Fruit fly (Drosophila melanogaster) whole organism, prepupa: ENCODE measurements around the gene knk.

Source experiments
- CG10631 ChIP-seq: fragments of 200-800 bp; sonication (Bioruptor generic); optimal IDR thresholded peaks from 2 replicates; lab custom pipeline; 2016; ENCODE audit warnings: missing biosample characterization, missing genetic modification characterization
- CG11294 ChIP-seq: fragments of 200-800 bp; sonication (Bioruptor generic); IDR thresholded peaks from 2 replicates; pipeline ENCODE4 v1.3.6; 2022; ENCODE audit warnings: missing biosample characterization, missing genetic modification characterization
- CG11762 ChIP-seq: fragments of 200-800 bp; sonication (Bioruptor generic); optimal IDR thresholded peaks from 3 replicates; lab custom pipeline; 2016; ENCODE audit warnings: missing biosample characterization, missing genetic modification characterization; ENCODE audit not compliant: insufficient read depth
- CG11902 ChIP-seq: fragments of 200-800 bp; sonication (Bioruptor generic); optimal IDR thresholded peaks from 3 replicates; lab custom pipeline; 2016; ENCODE audit warnings: missing biosample characterization, missing genetic modification characterization
- CG1621 ChIP-seq: fragments of 200-800 bp; sonication (Bioruptor generic); optimal IDR thresholded peaks from 3 replicates; lab custom pipeline; 2018; ENCODE audit warnings: missing biosample characterization, mild to moderate bottlenecking, missing genetic modification characterization
- CG31627 ChIP-seq: fragments of 200-800 bp; sonication (Bioruptor generic); optimal IDR thresholded peaks from 3 replicates; lab custom pipeline; 2016; ENCODE audit warnings: missing biosample characterization, missing genetic modification characterization
- CG32006 ChIP-seq: fragments of 200-800 bp; sonication (Bioruptor generic); optimal IDR thresholded peaks from 3 replicates; lab custom pipeline; 2017; ENCODE audit warnings: missing biosample characterization, mild to moderate bottlenecking, missing genetic modification characterization
- CG4318 ChIP-seq: fragments of 200-800 bp; sonication (Bioruptor generic); optimal IDR thresholded peaks from 3 replicates; lab custom pipeline; 2017; ENCODE audit warnings: missing biosample characterization, mild to moderate bottlenecking, missing genetic modification characterization
- CG6163 ChIP-seq: fragments of 200-800 bp; sonication (Bioruptor generic); IDR thresholded peaks from 3 replicates; pipeline ENCODE4 v1.3.6; 2022; ENCODE audit warnings: missing biosample characterization, missing genetic modification characterization
- CG6276 ChIP-seq: fragments of 200-800 bp; sonication (Bioruptor generic); optimal IDR thresholded peaks from 2 replicates; lab custom pipeline; 2017; ENCODE audit warnings: missing biosample characterization, mild to moderate bottlenecking, missing genetic modification characterization
- CG6792 ChIP-seq: fragments of 200-800 bp; sonication (Bioruptor generic); optimal IDR thresholded peaks from 3 replicates; lab custom pipeline; 2016; ENCODE audit warnings: missing biosample characterization, missing genetic modification characterization
- CG6808 ChIP-seq: fragments of 200-800 bp; sonication (Bioruptor generic); optimal IDR thresholded peaks from 3 replicates; lab custom pipeline; 2017; ENCODE audit warnings: missing biosample characterization, missing genetic modification characterization, mild to moderate bottlenecking, moderate library complexity, missing genetic modification reagents
- CG6854 ChIP-seq: fragments of 200-800 bp; sonication (Bioruptor generic); optimal IDR thresholded peaks from 2 replicates; lab custom pipeline; 2017; ENCODE audit warnings: missing biosample characterization, mild to moderate bottlenecking, missing genetic modification characterization
- CG8319 ChIP-seq: fragments of 200-800 bp; sonication (Bioruptor generic); optimal IDR thresholded peaks from 3 replicates; lab custom pipeline; 2016; ENCODE audit warnings: missing biosample characterization, missing genetic modification characterization
- CG8632 ChIP-seq: fragments of 200-800 bp; sonication (Bioruptor generic); optimal IDR thresholded peaks from 3 replicates; lab custom pipeline; 2016; ENCODE audit warnings: missing biosample characterization, missing genetic modification characterization
- CG9139 ChIP-seq: fragments of 200-800 bp; sonication (Bioruptor generic); optimal IDR thresholded peaks from 3 replicates; lab custom pipeline; 2017; ENCODE audit warnings: missing biosample characterization, mild to moderate bottlenecking, missing genetic modification characterization
- Eip75B ChIP-seq: fragments of 200-800 bp; sonication (Bioruptor generic); optimal IDR thresholded peaks from 3 replicates; lab custom pipeline; 2016; ENCODE audit warnings: missing biosample characterization, missing genetic modification characterization
- Eip78C ChIP-seq: fragments of 200-800 bp; sonication (Bioruptor generic); peaks from one replicate; lab custom pipeline; 2016; ENCODE audit warnings: missing biosample characterization, missing genetic modification characterization
- Eip93F ChIP-seq: fragments of 200-800 bp; sonication (Bioruptor generic); optimal IDR thresholded peaks from 2 replicates; lab custom pipeline; 2016; ENCODE audit warnings: missing biosample characterization, mild to moderate bottlenecking, missing genetic modification characterization
- Gug ChIP-seq: fragments of 200-800 bp; sonication (Bioruptor generic); IDR thresholded peaks from 2 replicates; pipeline ENCODE4 v1.3.6; 2022; ENCODE audit warnings: missing biosample characterization, missing genetic modification characterization
- Hr38 ChIP-seq: sonication (Bioruptor generic); optimal IDR thresholded peaks from 2 replicates; lab custom pipeline; 2016; ENCODE audit warnings: missing biosample characterization, missing genetic modification characterization
- Hr39 ChIP-seq: fragments of 200-800 bp; sonication (Bioruptor generic); optimal IDR thresholded peaks from 2 replicates; lab custom pipeline; 2016; ENCODE audit warnings: missing biosample characterization, missing genetic modification characterization
- Hr4 ChIP-seq: fragments of 200-800 bp; sonication (Bioruptor generic); optimal IDR thresholded peaks from 3 replicates; lab custom pipeline; 2016; ENCODE audit warnings: missing biosample characterization, missing genetic modification characterization
- Lpt ChIP-seq: fragments of 200-800 bp; sonication (Bioruptor generic); optimal IDR thresholded peaks from 3 replicates; lab custom pipeline; 2016; ENCODE audit warnings: missing biosample characterization, missing genetic modification characterization
- Met ChIP-seq: fragments of 200-800 bp; sonication (Bioruptor generic); optimal IDR thresholded peaks from 3 replicates; lab custom pipeline; 2016; ENCODE audit warnings: missing biosample characterization, missing genetic modification characterization
- OdsH ChIP-seq: fragments of 200-800 bp; sonication (Bioruptor generic); optimal IDR thresholded peaks from 3 replicates; lab custom pipeline; 2016; ENCODE audit warnings: missing biosample characterization, missing genetic modification characterization
- Sox102F ChIP-seq: fragments of 200-800 bp; sonication (Bioruptor generic); optimal IDR thresholded peaks from 2 replicates; lab custom pipeline; 2016; ENCODE audit warnings: missing biosample characterization, mild to moderate bottlenecking, missing genetic modification characterization
- Sox15 ChIP-seq: fragments of 200-800 bp; sonication (Bioruptor generic); optimal IDR thresholded peaks from 3 replicates; lab custom pipeline; 2016; ENCODE audit warnings: missing biosample characterization, missing genetic modification characterization
- achi ChIP-seq: fragments of 200-800 bp; sonication (Bioruptor generic); optimal IDR thresholded peaks from 3 replicates; lab custom pipeline; 2016; ENCODE audit warnings: missing biosample characterization, missing genetic modification characterization
- acj6 ChIP-seq: fragments of 200-800 bp; sonication (Bioruptor generic); optimal IDR thresholded peaks from 3 replicates; lab custom pipeline; 2016; ENCODE audit warnings: missing biosample characterization, missing genetic modification characterization
- dac ChIP-seq: fragments of 200-800 bp; sonication (Bioruptor generic); optimal IDR thresholded peaks from 2 replicates; lab custom pipeline; 2017; ENCODE audit warnings: missing biosample characterization, mild to moderate bottlenecking, missing genetic modification characterization
- dsx ChIP-seq: fragments of 200-800 bp; optimal IDR thresholded peaks from 3 replicates; lab custom pipeline; 2019; ENCODE audit warnings: missing biosample characterization, mild to moderate bottlenecking, missing genetic modification characterization, moderate library complexity; ENCODE audit not compliant: poor library complexity, severe bottlenecking
- eg ChIP-seq: fragments of 200-800 bp; sonication (Bioruptor generic); IDR thresholded peaks from 3 replicates; pipeline ENCODE4 v1.3.6; 2022; ENCODE audit warnings: missing biosample characterization, missing genetic modification characterization
- esn ChIP-seq: fragments of 200-800 bp; sonication (Bioruptor generic); optimal IDR thresholded peaks from 2 replicates; lab custom pipeline; 2016; ENCODE audit warnings: missing biosample characterization, mild to moderate bottlenecking, missing genetic modification characterization, moderate library complexity
- fd59A ChIP-seq: fragments of 200-800 bp; sonication (Bioruptor generic); optimal IDR thresholded peaks from 2 replicates; lab custom pipeline; 2017; ENCODE audit warnings: missing biosample characterization, mild to moderate bottlenecking, missing genetic modification characterization, missing genetic modification reagents
- fd85E ChIP-seq: fragments of 200-800 bp; sonication (Bioruptor generic); optimal IDR thresholded peaks from 3 replicates; lab custom pipeline; 2016; ENCODE audit warnings: missing biosample characterization, missing genetic modification characterization
- fkh ChIP-seq: fragments of 200-800 bp; sonication (Bioruptor generic); optimal IDR thresholded peaks from 3 replicates; lab custom pipeline; 2017; ENCODE audit warnings: missing biosample characterization, mild to moderate bottlenecking, missing genetic modification characterization, moderate library complexity
- lz ChIP-seq: fragments of 200-800 bp; sonication (Bioruptor generic); optimal IDR thresholded peaks from 3 replicates; lab custom pipeline; 2016; ENCODE audit warnings: missing biosample characterization, missing genetic modification characterization
- pdm3 ChIP-seq: fragments of 200-800 bp; sonication (Bioruptor generic); optimal IDR thresholded peaks from 3 replicates; lab custom pipeline; 2016; ENCODE audit warnings: missing biosample characterization, missing genetic modification characterization
- spab ChIP-seq: fragments of 200-800 bp; sonication (Bioruptor generic); optimal IDR thresholded peaks from 2 replicates; lab custom pipeline; 2017; ENCODE audit warnings: missing biosample characterization, mild to moderate bottlenecking, missing genetic modification characterization, missing genetic modification reagents
- svp ChIP-seq: fragments of 200-800 bp; sonication (Bioruptor generic); peaks from one replicate; lab custom pipeline; 2016; ENCODE audit warnings: missing biosample characterization, missing genetic modification characterization
- topi ChIP-seq: fragments of 200-800 bp; sonication (Bioruptor generic); optimal IDR thresholded peaks from 3 replicates; lab custom pipeline; 2016; ENCODE audit warnings: missing biosample characterization, missing genetic modification characterization
- vri ChIP-seq: fragments of 200-800 bp; sonication (Bioruptor generic); optimal IDR thresholded peaks from 3 replicates; lab custom pipeline; 2016; ENCODE audit warnings: missing biosample characterization, mild to moderate bottlenecking, missing genetic modification characterization

Gene knk

dm6 chr3R:10170356-10170876 is 45.0 kb upstream of the knk start, which contains the start of gene Best1 (continued):
- TF ChIP-seq CG8632 (GFP tag; lab: Kevin White, UChicago) (peak; percentile 95), Sox102F (GFP tag; lab: Kevin White, UChicago) (peak; percentile 93), dac (GFP tag; lab: Kevin White, UChicago) (peak; percentile 87), esn (GFP tag; lab: Kevin White, UChicago) (peak; percentile 95), CG1621 (tag; lab: Kevin White, UChicago) (peak; percentile 88), fd85E (peak; percentile 71), achi (GFP tag; lab: Kevin White, UChicago) (peak; percentile 94), CG6808 (peak; percentile 84), Eip78C (peak; percentile 96), Gug (peak; percentile 89), spab (GFP tag; lab: Kevin White, UChicago) (peak; percentile 82), Eip93F (peak; percentile 73), svp (GFP tag; lab: Kevin White, UChicago) (peak; percentile 95), vri (GFP tag; lab: Kevin White, UChicago) (peak; percentile 85), CG6163 (GFP tag; lab: Robert Waterston, UW) (peak; percentile 96), Eip75B (GFP tag; lab: Kevin White, UChicago) (peak; percentile 81), CG31627 (GFP tag; lab: Kevin White, UChicago) (peak; percentile 82), Met (GFP tag; lab: Kevin White, UChicago) (peak; percentile 91), Lpt (peak; percentile 78), CG11294 (peak; percentile 84), topi (peak; percentile 86), Hr4 (GFP tag; lab: Kevin White, UChicago) (peak; percentile 88)

- TF ChIP-seq achi (GFP tag; lab: Kevin White, UChicago) (no peak), esn (GFP tag; lab: Kevin White, UChicago) (peak; percentile 16), Hr4 (GFP tag; lab: Kevin White, UChicago) (peak; percentile 9), fkh (GFP tag; lab: Kevin White, UChicago) (peak; percentile 44), CG6163 (GFP tag; lab: Robert Waterston, UW) (0 out of 3 replicates have a peak, but pooled peaks have one; percentile 8), CG6854 (GFP tag; lab: Kevin White, UChicago) (peak; percentile 29), CG8632 (GFP tag; lab: Kevin White, UChicago) (no peak)
Observed at dm6 chr3R:10169124-10169766, 43.8 kb upstream of the knk start.

DNA sequence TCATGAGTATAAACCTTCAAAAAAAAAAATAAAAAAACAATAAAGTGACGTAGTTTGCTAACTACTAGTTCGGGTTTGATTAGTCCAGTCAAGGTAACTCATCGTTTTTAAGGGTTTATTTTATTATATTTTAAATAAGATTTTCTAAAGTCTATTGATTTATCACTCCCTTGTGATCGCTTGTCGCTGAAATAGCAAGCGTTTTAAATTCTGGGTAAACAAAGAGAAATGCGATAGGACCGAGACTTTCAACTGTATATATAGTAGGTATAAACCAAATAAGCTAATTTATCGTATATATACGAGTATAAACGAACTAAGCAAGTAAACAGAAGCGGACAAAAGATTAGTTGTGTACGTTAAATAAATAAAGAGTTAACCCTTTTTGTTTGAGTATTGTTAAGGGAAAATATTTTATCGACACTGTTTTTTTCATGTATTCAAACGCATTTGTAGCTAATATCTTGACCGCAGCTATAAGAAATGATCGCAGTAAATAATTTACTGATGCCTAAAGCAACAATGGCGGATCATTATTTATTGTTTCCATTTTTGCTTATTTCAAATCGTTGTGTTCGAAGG is 43.1 kb upstream of the knk start:
- peak; percentile 25; the same call in 1 of the 3 replicates for TF ChIP-seq CG6163 (GFP tag; lab: Robert Waterston, UW)
- no peak for TF ChIP-seq dac (GFP tag; lab: Kevin White, UChicago)
- no peak for TF ChIP-seq CG8319 (GFP tag; lab: Kevin White, UChicago)
- TF ChIP-seq fd85E = peak; percentile 25
- peak; percentile 47 for TF ChIP-seq lz
- TF ChIP-seq achi (GFP tag; lab: Kevin White, UChicago) = peak; percentile 42
- peak; percentile 67 for TF ChIP-seq eg
- no peak for TF ChIP-seq Gug
- no peak for TF ChIP-seq fd59A
- peak; percentile 22 for TF ChIP-seq Sox15 (GFP tag; lab: Kevin White, UChicago)
- TF ChIP-seq CG4318 = no peak
- TF ChIP-seq CG6276 (GFP tag; lab: Kevin White, UChicago) = no peak
- peak; percentile 73 for TF ChIP-seq Hr39
- TF ChIP-seq CG11902 (GFP tag; lab: Kevin White, UChicago) = peak; percentile 58
- TF ChIP-seq CG9139 (GFP tag; lab: Kevin White, UChicago) = peak; percentile 29
- peak; percentile 61 for TF ChIP-seq acj6 (GFP tag; lab: Kevin White, UChicago)
- peak; percentile 66 for TF ChIP-seq esn (GFP tag; lab: Kevin White, UChicago)
- TF ChIP-seq Hr4 (GFP tag; lab: Kevin White, UChicago) = peak; percentile 38
- peak; percentile 62 for TF ChIP-seq pdm3 (GFP tag; lab: Kevin White, UChicago)
- peak; percentile 55 for TF ChIP-seq CG10631 (GFP tag; lab: Kevin White, UChicago)
- TF ChIP-seq CG6808 = peak; percentile 4
- TF ChIP-seq dsx (GFP tag; lab: Kevin White, UChicago) = no peak
- TF ChIP-seq CG6792 (GFP tag; lab: Kevin White, UChicago) = peak; percentile 43
- TF ChIP-seq Eip93F = no peak
- TF ChIP-seq CG32006 (GFP tag; lab: Kevin White, UChicago) = no peak
- TF ChIP-seq CG11762 (GFP tag; lab: Kevin White, UChicago) = no peak
- TF ChIP-seq svp (GFP tag; lab: Kevin White, UChicago) = peak; percentile 80
- TF ChIP-seq Lpt = no peak
- TF ChIP-seq Eip75B (GFP tag; lab: Kevin White, UChicago) = peak; percentile 16
- no peak for TF ChIP-seq Hr38 (GFP tag; lab: Kevin White, UChicago)
- peak; percentile 59 for TF ChIP-seq OdsH (GFP tag; lab: Kevin White, UChicago)
